Worm (Caenorhabditis elegans) whole organism, L4 larva: Measurements from ENCODE around the gene K10B2.4.
A peak's percentile ranks its signal among the peaks of the same experiment; 100 is the strongest.

Experiments
- ZK337.2 ChIP-seq: fragments of 200-800 bp; sonication (Bioruptor generic); IDR thresholded peaks from 2 replicates; pipeline ENCODE4 v1.3.6; 2022; ENCODE audit warnings: missing genetic modification reagents, missing genetic modification characterization, missing compliant biosample characterization
- aha-1 ChIP-seq: fragments of 150-350 bp; peaks from one replicate; lab custom pipeline; 2014; ENCODE audit warnings: missing biosample characterization, missing genetic modification characterization
- fos-1 ChIP-seq: fragments of 150-350 bp; optimal IDR thresholded peaks from 2 replicates; lab custom pipeline; 2014; ENCODE audit warnings: missing biosample characterization, missing genetic modification characterization
- lsy-2 ChIP-seq, 2 experiments: fragments of 150-350 bp in 1 of 2; sonication (generic microtip) in 1 of 2; optimal IDR thresholded peaks; 2 replicates each; lab custom pipeline; 2014 to 2017; ENCODE audit warnings: missing biosample characterization in 2 of 2, missing genetic modification characterization in 2 of 2
- unc-130 ChIP-seq: sonication (generic microtip); optimal IDR thresholded peaks from 2 replicates; lab custom pipeline; 2016; ENCODE audit warnings: missing genetic modification reagents, missing genetic modification characterization, missing compliant biosample characterization
- unc-62 ChIP-seq, 3 experiments: fragments of 150-350 bp in 1 of 3; sonication (generic microtip); optimal IDR thresholded peaks in 2 of 3; peaks in 1 of 3; 1 replicate in 1 of 3; 2 replicates in 2 of 3; lab custom pipeline; 2014 to 2017; ENCODE audit warnings: missing biosample characterization in 3 of 3, missing genetic modification characterization in 3 of 3, missing genetic modification reagents in 3 of 3, missing genotype in 1 of 3
- zfp-2 ChIP-seq: sonication (generic microtip); optimal IDR thresholded peaks from 2 replicates; lab custom pipeline; 2016; ENCODE audit warnings: mild to moderate bottlenecking, missing genetic modification characterization, missing compliant biosample characterization

DNA sequence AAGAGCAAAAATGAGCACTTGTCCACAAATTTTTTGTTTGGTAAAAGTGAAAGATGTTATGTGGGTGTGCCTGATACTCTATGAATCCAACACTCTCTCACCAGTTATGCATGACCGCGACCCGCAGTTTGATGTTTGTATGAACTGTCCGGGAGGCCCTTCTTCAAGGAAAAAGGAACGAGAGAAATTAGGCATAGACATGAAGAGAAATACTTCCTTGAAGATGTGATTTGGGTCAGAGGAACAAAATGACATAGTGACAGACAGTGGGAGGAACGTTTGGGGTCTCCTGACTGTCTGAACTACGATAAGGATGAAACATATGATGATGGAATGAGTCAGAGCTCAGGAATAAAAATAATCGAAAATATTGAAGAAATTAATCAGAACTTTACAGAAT, 19.7 kb downstream of the K10B2.4 start:
- no peak for TF ChIP-seq unc-130 (GFP tag; lab: Kevin White, UChicago)
- TF ChIP-seq aha-1 (tag; lab: Kevin White, UChicago) = peak; percentile 96
- TF ChIP-seq lsy-2 (tag; optimal IDR thresholded peaks at IDR 0.05; lab: Kevin White, UChicago) = no peak
- TF ChIP-seq unc-62 (GFP tag; optimal IDR thresholded peaks at IDR 0.05 in 1 of 2; lab: Kevin White, UChicago) = no peak
- TF ChIP-seq unc-62 (tag; optimal IDR thresholded peaks at IDR 0.05; lab: Kevin White, UChicago) = no peak
- TF ChIP-seq zfp-2 (tag; lab: Kevin White, UChicago) = no peak
- TF ChIP-seq ZK337.2 (GFP tag; lab: Robert Waterston, UW) = no peak
- TF ChIP-seq fos-1 (tag; lab: Kevin White, UChicago) = no peak
